Worm (Caenorhabditis elegans) whole organism, dauer: ENCODE results near the gene gop-3.

Experiments
- unc-62 ChIP-seq: sonication (generic microtip); optimal IDR thresholded peaks from 2 replicates; lab custom pipeline; 2017; ENCODE audit warnings: missing biosample characterization, missing genetic modification reagents, missing genetic modification characterization

Gene gop-3

DNA sequence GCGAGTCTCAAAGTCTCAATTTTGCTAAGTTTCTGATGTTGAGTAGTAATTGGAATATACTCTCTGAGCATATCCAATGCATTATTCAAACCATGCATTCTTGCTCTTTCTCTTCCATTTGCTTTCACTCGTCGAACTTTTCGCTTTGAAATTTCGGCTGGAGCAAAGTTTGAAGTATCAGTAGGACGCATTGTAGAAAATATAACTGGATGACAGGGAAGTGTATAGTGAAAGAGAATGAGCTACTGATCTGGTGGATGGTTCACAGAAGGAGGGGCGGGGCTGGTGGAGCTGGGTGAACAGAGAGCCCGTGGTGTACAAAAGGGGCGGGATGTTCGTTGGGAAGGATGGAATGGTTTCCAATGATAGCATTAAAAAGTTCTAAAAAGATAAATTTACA, 18.6 kb upstream of the gop-3 start:
- TF ChIP-seq unc-62, result no peak

DNA sequence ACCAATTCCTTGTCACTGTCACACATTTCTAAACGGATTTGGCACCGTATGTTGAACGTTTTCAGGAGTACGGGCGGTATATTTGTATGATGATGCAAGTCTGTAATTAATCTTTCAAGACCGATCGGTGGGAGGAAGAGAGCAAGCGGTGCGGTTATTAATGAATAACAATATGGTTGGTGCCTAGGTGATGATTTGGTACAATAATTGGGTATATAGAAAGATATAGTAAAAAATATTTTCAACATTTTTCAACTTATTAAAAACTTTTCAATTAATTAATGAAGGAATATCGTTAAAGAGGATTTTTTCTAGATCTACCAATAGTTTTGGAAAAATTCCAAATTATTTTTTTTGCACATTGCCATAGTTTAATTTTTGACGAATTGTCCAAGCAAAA, 16.0 kb upstream of the gop-3 start, which contains the start of gene cnd-1:
Gene cnd-1, minus strand, starts transcription at position 101 of the 400 bp plus-strand sequence.
- no peak for TF ChIP-seq unc-62

DNA sequence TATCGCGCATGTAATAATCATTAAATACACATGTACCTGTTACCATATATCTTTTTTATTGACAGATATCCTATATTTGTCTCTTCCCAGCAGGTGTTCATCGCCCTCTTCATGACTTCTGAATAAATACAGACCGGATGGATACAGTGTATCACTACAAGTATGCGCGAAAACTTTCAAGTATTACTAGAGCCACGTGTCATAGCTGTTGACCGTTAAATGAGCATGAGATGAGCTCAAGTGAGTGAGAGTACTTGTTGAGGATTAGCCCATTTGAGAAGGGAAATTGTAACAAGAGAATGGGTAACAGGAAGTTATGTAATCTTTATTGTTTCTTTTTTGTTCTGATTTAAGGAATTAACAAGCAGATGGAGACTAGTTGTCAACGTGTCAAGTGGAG, 15.4 kb upstream of the gop-3 start:
- no peak for TF ChIP-seq unc-62

DNA sequence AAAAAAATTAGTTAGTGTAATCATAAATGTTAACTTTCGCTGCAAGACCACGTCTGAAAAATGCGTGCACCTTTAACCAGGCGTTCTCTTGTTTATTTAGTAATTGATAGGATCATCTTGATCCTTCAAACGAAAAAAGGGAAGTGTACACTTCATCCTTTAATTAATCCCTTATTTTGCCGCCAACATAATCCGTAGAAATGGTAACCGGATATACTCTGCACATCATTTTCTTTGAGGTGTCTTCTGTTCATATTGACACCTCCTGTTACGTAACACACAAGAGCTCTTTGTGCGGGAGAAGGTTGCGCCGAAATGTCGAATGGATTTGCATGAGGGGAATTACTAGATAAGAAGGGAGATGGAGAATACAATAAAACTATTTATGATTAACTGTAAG, 11.8 kb upstream of the gop-3 start:
- TF ChIP-seq unc-62, result no peak

DNA sequence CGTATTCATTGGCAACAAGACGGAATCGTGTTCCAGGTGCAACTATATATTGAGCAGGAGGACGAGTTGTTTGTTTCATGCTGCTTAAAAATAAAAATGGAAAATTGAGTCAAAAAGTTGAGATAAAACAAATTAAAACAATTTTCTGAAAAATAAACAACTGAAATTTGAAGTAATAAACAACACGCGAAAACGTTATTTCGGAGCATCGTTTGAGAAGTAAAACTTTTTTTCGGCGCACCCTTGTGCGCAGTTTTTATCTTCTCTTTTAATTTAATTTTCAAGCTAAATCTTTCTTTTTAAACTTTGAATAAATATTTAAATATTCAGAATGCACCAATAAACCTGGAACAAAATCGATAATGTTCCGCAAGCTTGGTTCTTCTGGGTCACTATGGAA, 6.4 kb upstream of the gop-3 start, which contains the start of the genes sumv-1 and gop-1:
Gene sumv-1, minus strand, starts transcription at position 80 of the 400 bp plus-strand sequence.
Gene gop-1, plus strand, starts transcription at position 331 of the 400 bp plus-strand sequence.
- TF ChIP-seq unc-62, result no peak

DNA sequence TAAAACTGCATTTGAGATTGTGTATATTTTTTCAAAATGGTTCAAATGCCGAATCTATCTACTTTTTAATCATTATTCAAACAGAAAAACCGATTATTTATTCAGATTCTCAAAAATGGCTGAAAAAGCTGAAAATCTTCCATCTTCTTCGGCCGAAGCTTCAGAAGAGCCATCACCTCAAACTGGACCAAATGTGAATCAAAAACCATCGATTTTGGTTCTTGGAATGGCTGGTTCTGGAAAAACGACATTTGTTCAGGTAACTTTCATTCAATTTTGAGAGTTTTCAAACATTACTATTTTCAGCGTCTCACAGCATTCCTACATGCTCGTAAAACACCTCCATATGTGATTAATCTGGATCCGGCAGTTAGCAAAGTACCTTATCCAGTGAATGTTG, 1.6 kb upstream of the gop-3 start, which contains the start of gene gop-2:
Gene gop-2, plus strand, starts transcription at position 106 of the 400 bp plus-strand sequence.
- no peak for TF ChIP-seq unc-62

DNA sequence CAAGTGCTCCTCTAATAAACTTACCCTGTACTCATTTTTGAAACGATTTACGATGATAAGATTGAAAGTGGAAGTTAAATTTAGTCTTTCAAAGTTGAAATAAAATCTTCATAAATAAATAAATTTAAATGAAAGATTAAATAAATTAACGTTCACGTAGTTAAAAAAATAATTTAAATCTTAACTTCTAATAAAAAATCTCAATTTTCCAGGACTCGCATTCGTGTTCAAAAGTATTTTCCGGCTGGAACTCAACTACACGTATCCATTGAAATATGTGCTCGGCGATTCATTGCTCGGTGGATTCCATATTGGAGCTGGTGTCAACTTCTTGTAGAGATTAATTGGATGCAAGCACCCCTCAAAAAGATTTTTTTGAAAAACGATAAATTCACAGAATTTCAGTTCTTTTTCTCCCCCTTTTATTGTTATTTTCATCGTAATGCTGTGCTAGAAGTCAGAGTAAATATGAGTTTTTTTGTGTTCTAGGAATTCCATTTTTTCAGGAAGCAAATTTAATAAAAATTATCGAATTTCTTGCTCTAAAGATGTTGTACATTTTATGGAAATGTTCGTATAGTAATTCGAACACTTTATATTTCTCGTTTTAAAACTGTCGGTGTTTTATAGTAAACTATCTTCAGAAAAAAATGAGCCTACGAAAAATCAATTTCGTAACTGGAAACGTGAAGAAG, 3.0 kb downstream of the gop-3 start, which contains the start of the genes C34E10.9 and hap-1:
Gene C34E10.9, minus strand, starts transcription at position 101 of the 695 bp plus-strand sequence.
Gene hap-1, plus strand, starts transcription at position 645 of the 695 bp plus-strand sequence.
- TF ChIP-seq unc-62, result no peak

DNA sequence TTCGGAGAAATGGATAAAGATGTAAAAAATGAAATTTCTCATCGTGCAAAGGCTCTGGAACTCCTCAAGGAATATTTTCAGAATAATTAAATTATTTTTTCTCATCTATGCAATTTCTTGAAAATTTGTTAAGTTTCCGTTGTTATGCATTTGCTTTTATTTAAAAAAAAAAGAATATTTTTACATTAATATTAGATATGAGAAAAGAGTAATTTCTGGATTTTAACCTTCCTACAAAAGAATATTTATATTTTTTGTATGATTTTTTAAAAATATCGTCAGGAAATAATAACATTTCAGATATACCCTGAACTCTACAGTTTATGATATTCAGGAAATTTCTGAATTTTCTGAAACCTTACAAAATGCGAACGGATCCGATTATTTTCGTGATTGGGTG, 4.3 kb downstream of the gop-3 start, which contains the start of gene gro-1:
Gene gro-1, plus strand, starts transcription at position 301 of the 400 bp plus-strand sequence.
- TF ChIP-seq unc-62, result no peak

DNA sequence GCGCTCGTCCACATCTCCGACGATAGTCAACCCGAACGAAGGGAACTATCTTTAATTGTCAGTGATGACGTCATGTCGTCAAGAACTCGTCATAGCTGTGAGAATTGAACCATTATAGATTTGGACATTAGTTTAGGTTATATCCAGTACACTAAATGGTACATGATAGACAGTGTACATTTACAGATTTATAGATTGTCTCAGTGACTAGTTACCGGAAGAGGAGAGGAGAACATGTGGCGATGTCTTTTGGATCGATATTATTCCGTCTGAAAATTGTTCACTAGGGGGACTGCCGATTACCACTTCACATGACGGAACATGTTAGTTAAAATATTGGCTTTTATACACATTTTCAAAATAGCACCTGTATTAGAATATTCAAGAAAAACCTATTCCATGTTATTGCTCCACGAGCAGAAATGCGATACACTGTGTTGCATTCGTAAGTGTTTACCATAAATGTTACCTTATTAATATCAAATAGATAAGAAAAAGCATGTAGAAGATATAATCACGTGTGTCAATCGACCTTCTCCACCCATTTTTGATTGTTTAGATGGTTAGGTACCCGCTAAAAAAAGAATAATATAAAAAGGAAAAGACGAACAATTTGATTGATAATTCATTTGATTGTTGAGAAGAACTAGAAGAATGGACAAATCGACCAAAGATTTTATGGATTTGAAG, 6.9 kb downstream of the gop-3 start, which contains the start of gene ZC395.5:
Gene ZC395.5, plus strand, starts transcription at position 632 of the 690 bp plus-strand sequence.
- TF ChIP-seq unc-62, result no peak

DNA sequence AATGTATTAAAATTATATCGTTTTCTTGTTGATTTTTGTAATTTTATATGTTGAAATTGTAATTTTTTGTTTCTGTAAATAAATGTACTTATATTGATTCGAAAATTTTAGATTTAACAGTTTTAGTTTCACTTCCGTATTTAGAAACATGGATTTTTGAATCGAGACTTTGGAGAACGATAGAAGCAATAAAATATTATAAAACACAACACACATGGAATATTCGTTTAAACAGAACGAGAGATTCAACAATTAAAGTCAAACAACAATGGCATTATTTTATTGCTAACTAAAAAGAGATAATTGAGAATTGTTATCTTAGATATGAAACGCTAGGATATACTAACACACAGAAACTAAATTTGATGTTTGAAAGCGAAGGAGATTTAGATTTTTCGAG, 8.0 kb downstream of the gop-3 start:
- no peak for TF ChIP-seq unc-62

DNA sequence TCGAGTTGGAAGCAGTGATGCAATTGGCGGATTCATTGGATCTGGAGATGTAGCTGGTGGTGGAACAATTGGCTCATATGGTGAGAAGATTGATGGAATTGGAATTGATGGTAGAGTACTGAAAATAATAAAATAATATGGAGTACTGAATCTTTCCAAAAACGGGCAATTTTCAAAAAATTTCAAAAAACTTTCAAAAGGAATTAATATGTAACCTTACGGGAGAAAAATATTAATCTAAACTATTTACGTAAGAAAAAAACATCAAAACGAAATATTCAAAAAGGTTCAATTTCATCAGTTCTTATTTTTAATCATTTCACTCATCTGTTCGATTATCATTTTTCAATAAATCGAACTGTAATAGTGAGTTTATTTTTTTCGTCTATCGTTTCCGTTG, 9.3 kb downstream of the gop-3 start, which contains the start of gene ZC395.4:
Gene ZC395.4, plus strand, starts transcription at position 301 of the 400 bp plus-strand sequence.
- no peak for TF ChIP-seq unc-62

DNA sequence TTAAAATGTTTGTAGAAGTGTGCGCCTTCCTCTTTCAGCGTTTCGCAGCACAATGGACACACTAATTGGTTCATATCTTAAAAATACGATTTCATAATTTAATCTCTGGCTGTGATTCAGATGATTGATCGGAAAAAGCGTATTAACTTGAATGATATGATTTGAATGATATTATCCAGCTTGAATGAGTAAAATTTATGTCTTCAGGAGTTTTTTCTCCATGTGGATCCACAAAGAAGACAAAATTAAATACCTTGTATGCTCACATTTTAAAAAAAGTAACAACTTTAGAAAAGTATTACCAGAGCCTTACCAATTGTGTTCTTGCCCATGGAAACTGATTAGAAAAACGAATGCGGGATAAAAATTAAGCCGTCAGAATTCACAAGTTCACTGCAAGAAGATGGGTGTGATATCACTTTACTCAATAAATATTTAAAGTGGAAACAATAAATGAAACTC, 12.9 kb downstream of the gop-3 start, which contains the start of gene ztf-8:
Gene ztf-8, minus strand, starts transcription at position 76 of the 462 bp plus-strand sequence.
- no peak for TF ChIP-seq unc-62

DNA sequence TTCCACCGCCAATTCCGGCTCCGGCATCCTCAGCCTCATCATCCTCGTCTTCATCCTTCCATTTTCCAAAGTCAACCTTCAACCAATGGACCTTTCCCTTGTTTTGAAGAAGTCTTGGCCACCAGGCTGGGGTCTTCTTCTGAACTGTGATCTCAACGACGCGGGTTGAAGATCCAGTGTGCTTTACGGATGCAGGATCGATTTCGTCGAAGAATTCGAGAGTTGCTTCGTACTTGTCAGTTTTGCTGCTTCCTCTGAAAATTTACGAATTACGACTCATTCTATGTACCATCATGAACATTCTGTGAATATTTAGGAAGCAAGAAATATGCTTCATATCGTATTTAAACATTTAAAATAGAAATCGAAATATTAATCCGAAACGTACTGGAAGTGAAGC, 13.8 kb downstream of the gop-3 start:
- TF ChIP-seq unc-62, result no peak

DNA sequence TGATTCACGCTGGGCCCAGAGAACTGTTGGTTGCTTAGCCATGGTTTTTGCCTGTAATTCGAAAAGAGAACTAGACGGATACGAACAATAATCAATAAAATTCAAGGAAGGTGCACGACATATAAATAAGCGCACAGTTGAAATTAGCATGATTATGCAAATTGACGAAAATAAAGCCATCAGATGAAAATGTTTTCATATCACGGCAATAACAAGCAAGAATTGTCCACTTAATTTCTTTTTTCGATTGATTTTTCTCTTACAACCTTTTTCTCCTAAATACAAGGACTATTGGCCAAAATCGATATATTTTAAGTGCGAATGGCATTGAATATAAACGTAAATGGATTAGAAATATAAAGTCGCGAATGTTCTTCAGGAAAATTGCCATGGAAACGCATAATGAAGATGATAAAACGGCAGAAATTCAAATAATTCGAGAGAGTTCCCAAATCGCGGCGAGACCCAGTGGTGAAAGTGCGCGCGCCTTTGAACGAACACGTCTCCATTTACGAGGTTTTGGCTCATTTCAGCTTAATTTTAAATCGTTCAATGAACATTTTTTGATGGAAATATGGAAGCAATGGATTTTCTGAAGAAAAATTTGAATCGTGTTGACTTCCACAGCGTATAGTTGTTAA, 14.3 kb downstream of the gop-3 start, which contains the start of the genes daf-41 and toc-1:
Gene daf-41, minus strand, starts transcription at position 51 of the 641 bp plus-strand sequence.
Gene toc-1, plus strand, starts transcription at position 537 of the 641 bp plus-strand sequence.
- TF ChIP-seq unc-62, result no peak

DNA sequence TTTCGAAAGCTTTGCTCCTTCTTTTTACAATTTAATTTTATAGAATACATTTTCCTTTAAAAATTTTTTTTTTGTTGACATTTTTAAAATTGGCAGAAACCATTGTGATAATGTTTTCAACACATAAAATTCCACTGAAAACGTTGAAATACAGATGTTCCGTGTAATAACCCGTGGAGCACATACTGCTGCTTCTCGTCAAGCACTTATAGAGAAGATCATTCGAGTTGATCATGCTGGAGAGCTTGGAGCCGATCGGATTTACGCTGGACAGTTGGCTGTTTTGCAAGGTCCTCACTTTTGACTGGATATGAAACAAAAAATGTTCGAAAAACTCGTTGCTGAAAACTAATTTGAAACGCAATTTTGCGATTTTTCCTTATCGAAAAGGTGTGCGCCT, 17.2 kb downstream of the gop-3 start, which contains the start of gene clk-1:
Gene clk-1, plus strand, starts transcription at position 155 of the 400 bp plus-strand sequence.
- TF ChIP-seq unc-62, result no peak

DNA sequence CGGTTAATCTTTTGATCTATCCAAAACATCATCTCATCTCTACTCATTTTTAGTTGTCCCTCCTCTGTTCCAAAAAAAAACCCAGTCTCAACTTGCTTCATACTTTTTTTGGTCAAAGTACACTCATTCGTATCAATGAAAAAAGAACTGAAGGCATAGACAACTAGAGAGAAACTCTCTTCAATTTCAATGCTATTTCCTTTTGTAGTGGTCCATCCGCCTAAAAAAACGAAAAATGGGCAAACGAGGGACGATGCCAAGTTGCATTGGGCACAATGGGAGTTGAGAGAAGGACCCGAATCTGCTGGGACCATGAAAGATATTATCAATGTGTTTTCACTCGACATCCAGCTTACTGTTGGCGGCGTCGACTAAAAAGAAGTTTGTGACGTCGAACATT, 19.7 kb downstream of the gop-3 start:
- no peak for TF ChIP-seq unc-62
